Fruit fly (Drosophila melanogaster) whole organism, embryonic: ENCODE measurements around the gene CG43675.

ENCODE experiments used
- BEAF-32 ChIP-seq: fragments of 200-800 bp; sonication (Bioruptor generic); optimal IDR thresholded peaks from 3 replicates; lab custom pipeline; 2017; ENCODE audit warnings: missing biosample characterization, missing genetic modification characterization, mild to moderate bottlenecking, moderate library complexity, missing genetic modification reagents
- CG10321 ChIP-seq: fragments of 200-800 bp; sonication (Bioruptor generic); IDR thresholded peaks from 2 replicates; pipeline ENCODE4 v1.3.6; 2022; ENCODE audit warnings: missing biosample characterization, missing genetic modification characterization
- CG11247 ChIP-seq: fragments of 200-800 bp; sonication (Bioruptor generic); IDR thresholded peaks from 2 replicates; pipeline ENCODE4 v1.3.6; 2022; ENCODE audit warnings: missing biosample characterization, missing genetic modification characterization
- CG12219 ChIP-seq: fragments of 200-800 bp; sonication (Bioruptor generic); optimal IDR thresholded peaks from 3 replicates; lab custom pipeline; 2018; ENCODE audit warnings: missing biosample characterization, mild to moderate bottlenecking, missing genetic modification characterization
- CG12659 ChIP-seq: fragments of 200-800 bp; sonication (Bioruptor generic); optimal IDR thresholded peaks from 3 replicates; lab custom pipeline; 2017; ENCODE audit warnings: mild to moderate bottlenecking, missing biosample characterization, missing genetic modification reagents, missing genetic modification characterization
- CG12744 ChIP-seq: fragments of 200-800 bp; sonication (Bioruptor generic); optimal IDR thresholded peaks from 2 replicates; lab custom pipeline; 2016; ENCODE audit warnings: missing biosample characterization, missing genetic modification characterization
- CG12769 ChIP-seq: fragments of 200-800 bp; sonication (Bioruptor generic); optimal IDR thresholded peaks from 2 replicates; lab custom pipeline; 2019; ENCODE audit warnings: missing biosample characterization, mild to moderate bottlenecking, missing genetic modification characterization, moderate library complexity
- CG16863 ChIP-seq: fragments of 200-800 bp; sonication (Bioruptor generic); optimal IDR thresholded peaks from 3 replicates; lab custom pipeline; 2016; ENCODE audit warnings: missing biosample characterization, missing genetic modification characterization
- CG17568 ChIP-seq: fragments of 200-800 bp; sonication (Bioruptor generic); optimal IDR thresholded peaks from 2 replicates; lab custom pipeline; 2018; ENCODE audit warnings: missing biosample characterization, mild to moderate bottlenecking, missing genetic modification characterization, moderate library complexity
- CG18599 ChIP-seq: fragments of 200-800 bp; sonication (Bioruptor generic); optimal IDR thresholded peaks from 3 replicates; lab custom pipeline; 2017; ENCODE audit warnings: missing biosample characterization, missing genetic modification characterization, mild to moderate bottlenecking, moderate library complexity, missing genetic modification reagents
- CG2129 ChIP-seq: fragments of 200-800 bp; sonication (Bioruptor generic); IDR thresholded peaks from 2 replicates; pipeline ENCODE4 v1.3.6; 2022; ENCODE audit warnings: missing biosample characterization, missing genetic modification characterization; ENCODE audit not compliant: partially characterized antibody
- CG3726 ChIP-seq: fragments of 200-800 bp; sonication (Bioruptor generic); IDR thresholded peaks from 3 replicates; pipeline ENCODE4, ENCODE4 v1.3.6; 2022; ENCODE audit warnings: missing biosample characterization, missing genetic modification characterization
- CG3995 ChIP-seq: fragments of 200-800 bp; sonication (Bioruptor generic); optimal IDR thresholded peaks from 3 replicates; lab custom pipeline; 2016; ENCODE audit warnings: missing biosample characterization, missing genetic modification characterization
- CG42726 ChIP-seq: fragments of 200-800 bp; sonication (Bioruptor generic); IDR thresholded peaks from 2 replicates; pipeline ENCODE4 v1.3.6; 2022; ENCODE audit warnings: missing biosample characterization, missing genetic modification characterization; ENCODE audit not compliant: partially characterized antibody
- CG5245 ChIP-seq: fragments of 200-800 bp; sonication (Bioruptor generic); optimal IDR thresholded peaks from 3 replicates; lab custom pipeline; 2016; ENCODE audit warnings: missing biosample characterization, missing genetic modification characterization
- CG6813 ChIP-seq: fragments of 200-800 bp; sonication (Bioruptor generic); optimal IDR thresholded peaks from 2 replicates; lab custom pipeline; 2017; ENCODE audit warnings: missing biosample characterization, missing genetic modification characterization, mild to moderate bottlenecking, moderate library complexity, missing genetic modification reagents
- CG7372 ChIP-seq: fragments of 200-800 bp; sonication (Bioruptor generic); IDR thresholded peaks from 2 replicates; pipeline ENCODE4 v1.3.6; 2022; ENCODE audit warnings: missing biosample characterization, missing genetic modification characterization
- CG7987 ChIP-seq: fragments of 200-800 bp; sonication (Bioruptor generic); optimal IDR thresholded peaks from 2 replicates; lab custom pipeline; 2018; ENCODE audit warnings: missing biosample characterization, mild to moderate bottlenecking, missing genetic modification characterization, moderate library complexity
- Dbx ChIP-seq: fragments of 200-800 bp; sonication (Bioruptor generic); IDR thresholded peaks from 3 replicates; pipeline ENCODE4 v1.3.6; 2022; ENCODE audit warnings: missing biosample characterization, missing genetic modification characterization
- ERR ChIP-seq: fragments of 200-800 bp; sonication (Bioruptor generic); optimal IDR thresholded peaks from 2 replicates; lab custom pipeline; 2016; ENCODE audit warnings: missing biosample characterization, missing genetic modification characterization
- Fer2 ChIP-seq: fragments of 200-800 bp; sonication (Bioruptor generic); optimal IDR thresholded peaks from 2 replicates; lab custom pipeline; 2018; ENCODE audit warnings: missing biosample characterization, mild to moderate bottlenecking, missing genetic modification characterization, moderate library complexity
- HLH4C ChIP-seq: fragments of 200-800 bp; sonication (Bioruptor generic); IDR thresholded peaks from 3 replicates; pipeline ENCODE4 v1.3.6; 2022; ENCODE audit warnings: missing biosample characterization, missing genetic modification characterization; ENCODE audit not compliant: partially characterized antibody
- Hr78 ChIP-seq, 2 experiments: fragments of 200-800 bp in 1 of 2; fragments of >200 bp in 1 of 2; sonication (Bioruptor generic) in 1 of 2; optimal IDR thresholded peaks; 2 replicates each; lab custom pipeline; 2017 to 2019; ENCODE audit warnings: missing biosample characterization in 2 of 2, missing genetic modification characterization in 2 of 2, mild to moderate bottlenecking in 1 of 2, moderate library complexity in 1 of 2
- Mad ChIP-seq: fragments of 200-800 bp; sonication (Bioruptor generic); optimal IDR thresholded peaks from 2 replicates; lab custom pipeline; 2016; ENCODE audit warnings: missing biosample characterization, missing genetic modification characterization
- NC2α ChIP-seq: fragments of 200-800 bp; sonication (Bioruptor generic); optimal IDR thresholded peaks from 2 replicates; lab custom pipeline; 2016; ENCODE audit warnings: missing biosample characterization, missing genetic modification characterization
- Rx ChIP-seq: fragments of 200-800 bp; sonication (Bioruptor generic); IDR thresholded peaks from 2 replicates; pipeline ENCODE4 v1.3.6; 2022; ENCODE audit warnings: missing biosample characterization, missing genetic modification characterization
- Side ChIP-seq: fragments of 200-800 bp; sonication (Bioruptor generic); optimal IDR thresholded peaks from 2 replicates; lab custom pipeline; 2016; ENCODE audit warnings: missing biosample characterization, missing genetic modification characterization
- abd-A ChIP-seq: fragments of 200-800 bp; sonication (Bioruptor generic); optimal IDR thresholded peaks from 3 replicates; lab custom pipeline; 2019; ENCODE audit warnings: missing biosample characterization, mild to moderate bottlenecking, missing genetic modification characterization, moderate library complexity
- ato ChIP-seq: fragments of 200-800 bp; sonication (Bioruptor generic); IDR thresholded peaks from 2 replicates; pipeline ENCODE4 v1.3.6; 2022; ENCODE audit warnings: missing biosample characterization, missing genetic modification characterization; ENCODE audit not compliant: partially characterized antibody
- az2 ChIP-seq: fragments of 200-800 bp; sonication (Bioruptor generic); optimal IDR thresholded peaks from 3 replicates; lab custom pipeline; 2016; ENCODE audit warnings: missing biosample characterization, missing genetic modification characterization
- bbx ChIP-seq: fragments of 200-800 bp; sonication (Bioruptor generic); IDR thresholded peaks from 2 replicates; pipeline ENCODE4 v1.3.6; 2022; ENCODE audit warnings: missing biosample characterization, missing genetic modification characterization; ENCODE audit not compliant: partially characterized antibody
- btn ChIP-seq: fragments of 200-800 bp; sonication (Bioruptor generic); optimal IDR thresholded peaks from 2 replicates; lab custom pipeline; 2016; ENCODE audit warnings: missing biosample characterization, missing genetic modification characterization
- cad ChIP-seq: fragments of >200 bp; optimal IDR thresholded peaks from 2 replicates; lab custom pipeline; 2017; ENCODE audit warnings: missing biosample characterization, missing genetic modification characterization
- corto ChIP-seq: fragments of 200-800 bp; sonication (Bioruptor generic); optimal IDR thresholded peaks from 2 replicates; lab custom pipeline; 2016; ENCODE audit warnings: missing biosample characterization, mild to moderate bottlenecking, missing genetic modification characterization, moderate library complexity
- croc ChIP-seq: fragments of 200-800 bp; sonication (Bioruptor generic); conservative IDR thresholded peaks from 3 replicates; pipeline ENCODE4 v1.3.6; 2022; ENCODE audit warnings: missing biosample characterization, missing genetic modification characterization
- dm ChIP-seq: fragments of 200-800 bp; sonication (Bioruptor generic); optimal IDR thresholded peaks from 3 replicates; lab custom pipeline; 2016; ENCODE audit warnings: missing biosample characterization, missing genetic modification characterization
- fd102C ChIP-seq: fragments of 200-800 bp; sonication (Bioruptor generic); optimal IDR thresholded peaks from 2 replicates; lab custom pipeline; 2018; ENCODE audit warnings: missing biosample characterization, mild to moderate bottlenecking, missing genetic modification characterization, moderate library complexity
- fd3F ChIP-seq: fragments of 200-800 bp; sonication (Bioruptor generic); optimal IDR thresholded peaks from 2 replicates; lab custom pipeline; 2018; ENCODE audit warnings: missing biosample characterization, mild to moderate bottlenecking, missing genetic modification characterization, moderate library complexity
- ind ChIP-seq: fragments of 200-800 bp; sonication (Bioruptor generic); optimal IDR thresholded peaks from 3 replicates; lab custom pipeline; 2016; ENCODE audit warnings: missing biosample characterization, missing genetic modification characterization
- nerfin-1 ChIP-seq: fragments of 200-800 bp; sonication (Bioruptor generic); optimal IDR thresholded peaks from 3 replicates; lab custom pipeline; 2019; ENCODE audit warnings: missing biosample characterization, mild to moderate bottlenecking, missing genetic modification characterization, moderate library complexity
- phol ChIP-seq: fragments of 200-800 bp; sonication (Bioruptor generic); optimal IDR thresholded peaks from 3 replicates; lab custom pipeline; 2018; ENCODE audit warnings: missing biosample characterization, mild to moderate bottlenecking, missing genetic modification characterization, moderate library complexity
- ranshi ChIP-seq: fragments of 200-800 bp; sonication (Bioruptor generic); IDR thresholded peaks from 2 replicates; pipeline ENCODE4 v1.3.6; 2022; ENCODE audit warnings: missing biosample characterization, missing genetic modification characterization
- rib ChIP-seq: fragments of 200-800 bp; sonication (Bioruptor generic); IDR thresholded peaks from 2 replicates; pipeline ENCODE4 v1.3.6; 2022; ENCODE audit warnings: missing biosample characterization, missing genetic modification characterization
- sc ChIP-seq, 3 experiments: fragments of >200 bp in 2 of 3; fragments of 200-800 bp in 1 of 3; sonication (Bioruptor generic) in 1 of 3; optimal IDR thresholded peaks; 2 replicates in 2 of 3; 3 replicates in 1 of 3; lab custom pipeline; 2017; ENCODE audit warnings: mild to moderate bottlenecking in 1 of 3, missing biosample characterization in 1 of 3, missing genetic modification characterization in 1 of 3, missing genetic modification reagents in 1 of 3
- scrt ChIP-seq: fragments of 200-800 bp; sonication (Bioruptor generic); optimal IDR thresholded peaks from 2 replicates; lab custom pipeline; 2018; ENCODE audit warnings: missing biosample characterization, mild to moderate bottlenecking, missing genetic modification characterization, moderate library complexity
- sna ChIP-seq: fragments of 200-800 bp; sonication (Bioruptor generic); IDR thresholded peaks from 2 replicates; pipeline ENCODE4 v1.3.6; 2022; ENCODE audit warnings: missing biosample characterization, missing genetic modification characterization; ENCODE audit not compliant: partially characterized antibody
- ttk ChIP-seq: fragments of 200-800 bp; sonication (Bioruptor generic); IDR thresholded peaks from 2 replicates; pipeline ENCODE4 v2.1.2; 2022; ENCODE audit warnings: missing biosample characterization, missing genetic modification characterization
- yki ChIP-seq: fragments of >200 bp; optimal IDR thresholded peaks from 3 replicates; lab custom pipeline; 2018

The CG43675 gene

dm6 chr3R:9393542-9394025, 38.3 kb downstream of the CG43675 start (continued):
- TF ChIP-seq phol (tag; lab: Kevin White, UChicago) (peak; percentile 80), nerfin-1 (tag; lab: Kevin White, UChicago) (peak; percentile 68), yki (lab: Kevin White, UChicago) (no peak), CG42726 (GFP tag; lab: Robert Waterston, UW) (no peak), ERR (GFP tag; lab: Kevin White, UChicago) (no peak), Hr78 (GFP tag; optimal IDR thresholded peaks at IDR 0.05; lab: Kevin White, UChicago) (peak in 1 of 2 experiments; percentile 25), Fer2 (tag; lab: Kevin White, UChicago) (peak; percentile 47), btn (GFP tag; lab: Kevin White, UChicago) (no peak), ato (GFP tag; lab: Robert Waterston, UW) (no peak), corto (peak; percentile 59), CG7372 (GFP tag; lab: Robert Waterston, UW) (peak; percentile 53), CG17568 (GFP tag; lab: Kevin White, UChicago) (peak; percentile 81), bbx (GFP tag; lab: Robert Waterston, UW) (0 out of 2 replicates have a peak, but pooled peaks have one; percentile 18), CG2129 (GFP tag; lab: Robert Waterston, UW) (no peak), CG18599 (GFP tag; lab: Kevin White, UChicago) (peak; percentile 67), CG12769 (tag; lab: Kevin White, UChicago) (peak; percentile 84), ind (peak; percentile 48), CG3995 (GFP tag; lab: Kevin White, UChicago) (no peak), dm (GFP tag; lab: Kevin White, UChicago) (no peak), NC2α (GFP tag; lab: Kevin White, UChicago) (peak; percentile 33), croc (GFP tag; lab: Robert Waterston, UW) (peak; percentile 78), abd-A (no peak), Rx (GFP tag; lab: Robert Waterston, UW) (peak; percentile 36; the same call in 1 of the 2 replicates), CG5245 (peak; percentile 48), CG16863 (GFP tag; lab: Kevin White, UChicago) (peak; percentile 26), CG10321 (GFP tag; lab: Robert Waterston, UW) (peak; percentile 36; the same call in 1 of the 2 replicates), fd3F (GFP tag; lab: Kevin White, UChicago) (peak; percentile 77), sna (GFP tag; lab: Robert Waterston, UW) (no peak), sc (optimal IDR thresholded peaks at IDR 0.05; lab: Kevin White, UChicago) (no peak), sc (GFP tag; optimal IDR thresholded peaks at IDR 0.05; lab: Kevin White, UChicago) (peak; percentile 73), Side (GFP tag; lab: Kevin White, UChicago) (peak; percentile 29), Dbx (peak; percentile 35; the same call in 1 of the 3 replicates), HLH4C (GFP tag; lab: Robert Waterston, UW) (no peak), CG12659 (GFP tag; lab: Kevin White, UChicago) (peak; percentile 47), scrt (peak; percentile 39), BEAF-32 (GFP tag; lab: Kevin White, UChicago) (no peak), cad (no peak), CG12219 (peak; percentile 73), CG6813 (GFP tag; lab: Kevin White, UChicago) (peak; percentile 85), ranshi (GFP tag; lab: Robert Waterston, UW) (peak; percentile 57; the same call in 1 of the 2 replicates), ttk (GFP tag; lab: Robert Waterston, UW) (peak; percentile 54; the same call in 1 of the 2 replicates), CG12744 (GFP tag; lab: Kevin White, UChicago) (no peak), CG3726 (peak; percentile 77; the same call in 2 of the 3 replicates), CG11247 (peak; percentile 32), rib (GFP tag; lab: Robert Waterston, UW) (peak; percentile 29; the same call in 1 of the 2 replicates), fd102C (GFP tag; lab: Kevin White, UChicago) (peak; percentile 47), CG7987 (GFP tag; lab: Kevin White, UChicago) (peak; percentile 38), az2 (GFP tag; lab: Kevin White, UChicago) (peak; percentile 70), Mad (GFP tag; lab: Kevin White, UChicago) (no peak)
